Fruit fly (Drosophila melanogaster): ENCODE data around the gene Or71a.
A peak's percentile ranks its signal among the peaks of the same experiment; 100 is the strongest.

The Or71a gene

DNA sequence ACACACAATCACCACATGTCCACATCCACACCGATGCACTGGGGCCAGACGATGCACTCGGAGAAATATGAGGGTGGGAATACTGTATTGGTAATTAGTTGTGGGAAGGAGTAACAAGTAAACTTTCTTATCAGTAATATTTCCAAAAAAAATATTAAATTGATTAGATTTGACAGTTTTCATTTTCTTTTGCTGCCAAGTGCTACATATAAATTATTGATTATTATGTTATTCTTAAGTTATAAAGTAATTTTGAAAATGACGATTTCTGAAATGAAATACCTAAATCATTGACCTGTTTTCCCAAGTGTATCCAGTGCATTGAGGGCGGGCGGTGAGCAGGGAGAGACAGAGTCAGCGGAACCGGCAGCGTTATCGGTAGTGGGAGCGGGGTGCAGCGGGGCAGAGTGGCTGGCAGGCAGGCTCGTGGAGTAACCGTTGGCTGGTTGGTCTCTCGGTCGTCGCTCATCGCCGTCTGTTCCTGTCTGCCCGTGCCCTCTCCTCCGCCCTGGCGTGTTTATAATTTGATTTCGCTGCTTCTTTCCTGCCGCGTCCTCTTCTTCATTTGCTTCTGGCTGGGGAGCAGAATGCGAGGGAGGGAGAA is 29.6 kb upstream of the Or71a start:
- TF ChIP-seq CG2678 (tag; optimal IDR thresholded peaks at IDR 0.05) (no peak), fd64A (GFP tag; optimal IDR thresholded peaks at IDR 0.05) (no peak), CG17385 (GFP tag; optimal IDR thresholded peaks at IDR 0.05) (peak; percentile 33), CG2712 (tag; optimal IDR thresholded peaks at IDR 0.05) (peak; percentile 83), sna (GFP tag; IDR thresholded peaks at IDR 0.05; ENCODE audit: partially characterized antibody) (no peak), lbe (GFP tag; optimal IDR thresholded peaks at IDR 0.05) (peak; percentile 86), lmd (GFP tag; IDR thresholded peaks at IDR 0.05) (peak; percentile 36), CG3065 (GFP tag; optimal IDR thresholded peaks at IDR 0.05) (no peak), Six4 (GFP tag; optimal IDR thresholded peaks at IDR 0.05) (peak; percentile 47), exex (tag; optimal IDR thresholded peaks at IDR 0.05) (no peak), az2 (GFP tag; optimal IDR thresholded peaks at IDR 0.05) (peak; percentile 39), CG8359 (GFP tag; optimal IDR thresholded peaks at IDR 0.05; ENCODE audit: borderline replicate concordance) (peak; percentile 3), CG3163 (GFP tag; optimal IDR thresholded peaks at IDR 0.05) (no peak), CG30020 (tag; optimal IDR thresholded peaks at IDR 0.05) (peak; percentile 13), Sox100B (GFP tag; optimal IDR thresholded peaks at IDR 0.05) (peak; percentile 75), unpg (GFP tag; optimal IDR thresholded peaks at IDR 0.05) (peak; percentile 54), Rfx (GFP tag; IDR thresholded peaks at IDR 0.05) (no peak), BEAF-32 (GFP tag; optimal IDR thresholded peaks at IDR 0.05) (no peak), CG8924 (tag; optimal IDR thresholded peaks at IDR 0.05) (peak; percentile 58), CG12744 (GFP tag; optimal IDR thresholded peaks at IDR 0.05) (no peak), PHDP (tag; optimal IDR thresholded peaks at IDR 0.05) (peak; percentile 46), bcd (GFP tag; optimal IDR thresholded peaks at IDR 0.05) (peak; percentile 57), shn (GFP tag; optimal IDR thresholded peaks at IDR 0.05) (no peak), tx (GFP tag; optimal IDR thresholded peaks at IDR 0.05) (no peak), CG1832 (GFP tag; optimal IDR thresholded peaks at IDR 0.05) (peak; percentile 25), CTCF (GFP tag; optimal IDR thresholded peaks at IDR 0.05) (peak; percentile 13), prd (optimal IDR thresholded peaks at IDR 0.05) (no peak), prd (GFP tag; IDR thresholded peaks at IDR 0.05) (peak; percentile 58; the same call in 1 of the 3 replicates), CG15011 (GFP tag; optimal IDR thresholded peaks at IDR 0.05) (no peak), Hr78 (GFP tag; optimal IDR thresholded peaks at IDR 0.05) (no peak), CG16815 (GFP tag; optimal IDR thresholded peaks at IDR 0.05) (peak; percentile 59), Ets65A (GFP tag) (peak; percentile 75), toy (GFP tag; IDR thresholded peaks at IDR 0.05) (no peak), CG9437 (GFP tag; optimal IDR thresholded peaks at IDR 0.05) (peak; percentile 52), CG17328 (GFP tag; IDR thresholded peaks at IDR 0.05) (0 out of 2 replicates have a peak, but pooled peaks have one; percentile 44), klu (GFP tag; IDR thresholded peaks at IDR 0.05) (no peak), CG6689 (GFP tag; IDR thresholded peaks at IDR 0.05) (peak; percentile 31; the same call in 1 of the 2 replicates), CG32532 (GFP tag; IDR thresholded peaks at IDR 0.05) (0 out of 2 replicates have a peak, but pooled peaks have one; percentile 20), nerfin-2 (GFP tag; IDR thresholded peaks at IDR 0.05; ENCODE audit: partially characterized antibody) (no peak), NfI (GFP tag; optimal IDR thresholded peaks at IDR 0.05) (peak; percentile 40), HLH3B (GFP tag; IDR thresholded peaks at IDR 0.05) (peak; percentile 28; the same call in 1 of the 2 replicates), CG9797 (GFP tag; optimal IDR thresholded peaks at IDR 0.05) (no peak), mirr (GFP tag; optimal IDR thresholded peaks at IDR 0.05) (no peak), Sox102F (GFP tag; optimal IDR thresholded peaks at IDR 0.05) (peak; percentile 63), D19A (tag; optimal IDR thresholded peaks at IDR 0.05) (peak; percentile 62), Ets97D (GFP tag; optimal IDR thresholded peaks at IDR 0.05) (no peak), cad (GFP tag; optimal IDR thresholded peaks at IDR 0.05) (no peak), zfh2 (GFP tag; optimal IDR thresholded peaks at IDR 0.05) (no peak), Fer1 (GFP tag; optimal IDR thresholded peaks at IDR 0.05) (no peak), gem (tag; optimal IDR thresholded peaks at IDR 0.05) (peak; percentile 79), maf-S (GFP tag; optimal IDR thresholded peaks at IDR 0.05) (no peak)
